Worm (Caenorhabditis elegans) whole organism, L3 larva: ENCODE data around the gene unc-85.

ENCODE experiments used
- ama-1 ChIP-seq: fragments of 150-350 bp; optimal IDR thresholded peaks from 2 replicates; lab custom pipeline; 2018
- ceh-28 ChIP-seq: fragments of 150-350 bp; optimal IDR thresholded peaks from 2 replicates; lab custom pipeline; 2014; ENCODE audit warnings: missing biosample characterization, missing genetic modification reagents, missing genetic modification characterization
- ceh-82 ChIP-seq: fragments of 150-350 bp; optimal IDR thresholded peaks from 2 replicates; lab custom pipeline; 2014; ENCODE audit warnings: missing biosample characterization, missing genetic modification characterization
- ceh-9 ChIP-seq: sonication (generic microtip); optimal IDR thresholded peaks from 2 replicates; lab custom pipeline; 2018; ENCODE audit warnings: missing biosample characterization, missing genetic modification characterization
- egl-27 ChIP-seq: sonication (generic microtip); optimal IDR thresholded peaks from 4 replicates; lab custom pipeline; 2017; ENCODE audit warnings: missing biosample characterization, missing genetic modification reagents, missing genetic modification characterization
- elt-1 ChIP-seq: fragments of 150-350 bp; optimal IDR thresholded peaks from 2 replicates; lab custom pipeline; 2014; ENCODE audit warnings: missing biosample characterization, missing genetic modification characterization
- mdl-1 ChIP-seq: fragments of 150-350 bp; optimal IDR thresholded peaks from 2 replicates; lab custom pipeline; 2014; ENCODE audit warnings: missing biosample characterization, missing genetic modification characterization
- nhr-77 ChIP-seq: fragments of 150-350 bp; optimal IDR thresholded peaks from 2 replicates; lab custom pipeline; 2014; ENCODE audit warnings: missing biosample characterization, missing genetic modification characterization
- skn-1 ChIP-seq: fragments of 150-350 bp; optimal IDR thresholded peaks from 2 replicates; lab custom pipeline; 2014; ENCODE audit warnings: missing biosample characterization, missing genetic modification characterization
- snpc-4 ChIP-seq: fragments of 150-350 bp; optimal IDR thresholded peaks from 2 replicates; lab custom pipeline; 2014; ENCODE audit warnings: missing biosample characterization, missing genetic modification characterization
- tbx-2 ChIP-seq: sonication (generic microtip); optimal IDR thresholded peaks from 2 replicates; lab custom pipeline; 2016; ENCODE audit warnings: mild to moderate bottlenecking, missing genetic modification characterization, missing compliant biosample characterization
- unc-39 ChIP-seq: sonication (generic microtip); optimal IDR thresholded peaks from 4 replicates; lab custom pipeline; 2017; ENCODE audit warnings: missing biosample characterization, missing genetic modification characterization
- ztf-11 ChIP-seq: fragments of 150-350 bp; optimal IDR thresholded peaks from 2 replicates; lab custom pipeline; 2014; ENCODE audit warnings: missing biosample characterization, missing genetic modification characterization

ce11 chrII:4696055-4696454 is 5.8 kb upstream of the unc-85 start:
- TF ChIP-seq mdl-1 (tag; lab: Kevin White, UChicago) (no peak), tbx-2 (tag; lab: Kevin White, UChicago) (no peak), skn-1 (tag; lab: Kevin White, UChicago) (no peak), ceh-9 (no peak), nhr-77 (no peak), snpc-4 (no peak), elt-1 (tag; lab: Kevin White, UChicago) (no peak), ceh-28 (no peak), ama-1 (lab: Kevin White, UChicago) (no peak), ztf-11 (tag; lab: Kevin White, UChicago) (no peak), ceh-82 (tag; lab: Kevin White, UChicago) (no peak), egl-27 (tag; lab: Kevin White, UChicago) (no peak), unc-39 (tag; lab: Kevin White, UChicago) (no peak)
